Worm (Caenorhabditis elegans): ENCODE measurements around the gene ZK355.8.

The ZK355.8 gene

DNA sequence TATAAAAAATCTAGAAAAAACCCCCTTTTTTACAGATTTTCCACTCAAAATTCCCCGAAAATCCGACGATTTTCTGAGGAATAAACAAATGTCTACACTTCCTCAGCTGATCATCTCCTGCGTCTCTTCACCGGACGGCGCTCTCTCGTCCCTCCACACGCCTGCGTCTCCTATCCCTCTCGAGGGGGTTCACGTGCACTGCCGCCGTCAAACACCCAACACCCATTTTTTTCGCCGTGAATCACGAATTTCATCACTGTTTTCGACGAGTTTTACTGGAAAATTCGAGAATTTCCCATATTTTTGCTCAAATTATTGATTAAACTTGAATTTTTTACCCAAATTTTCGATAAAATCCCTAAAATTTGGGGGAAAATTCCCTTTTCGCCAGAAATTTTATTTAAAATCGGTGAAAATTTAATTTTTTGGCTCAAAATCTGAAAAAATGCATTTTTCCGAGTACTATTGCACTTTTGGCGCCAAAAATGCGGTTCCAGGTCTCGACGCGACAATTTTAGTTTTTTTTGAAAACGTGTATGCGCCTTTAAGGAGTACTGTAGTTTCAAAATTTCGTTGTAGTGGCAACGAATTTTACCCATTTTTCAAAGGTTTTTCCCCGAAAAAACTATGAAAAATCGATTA is 6.7 kb upstream of the ZK355.8 start (continued):
- peak; percentile 67 for TF ChIP-seq swsn-7 (tag; optimal IDR thresholded peaks at IDR 0.05)
- TF ChIP-seq nhr-11 (tag; optimal IDR thresholded peaks at IDR 0.05), result peak; percentile 24
- no peak for TF ChIP-seq ceh-63 (GFP tag; optimal IDR thresholded peaks at IDR 0.05)
- no peak for TF ChIP-seq unc-130 (tag; optimal IDR thresholded peaks at IDR 0.05)
- no peak for TF ChIP-seq lin-39 (tag; optimal IDR thresholded peaks at IDR 0.05)
- no peak for TF ChIP-seq unc-30 (tag; optimal IDR thresholded peaks at IDR 0.05)
- no peak for TF ChIP-seq fkh-10 (GFP tag; optimal IDR thresholded peaks at IDR 0.05)
- no peak for TF ChIP-seq zip-4 (GFP tag; optimal IDR thresholded peaks at IDR 0.05)
- TF ChIP-seq aly-2 (tag; optimal IDR thresholded peaks at IDR 0.05), result no peak
- no peak for TF ChIP-seq ets-5 (GFP tag; IDR thresholded peaks at IDR 0.05)
- no peak for TF ChIP-seq nhr-28 (tag; optimal IDR thresholded peaks at IDR 0.05)
- peak; percentile 22 to 52 (median 44) for TF ChIP-seq dpl-1 (GFP tag; optimal IDR thresholded peaks at IDR 0.05)
- TF ChIP-seq fkh-4 (tag; optimal IDR thresholded peaks at IDR 0.05; ENCODE audit: borderline replicate concordance), result no peak
- TF ChIP-seq unc-98 (GFP tag; IDR thresholded peaks at IDR 0.05), result 0 out of 2 replicates have a peak, but pooled peaks have one; percentile 34
- no peak for TF ChIP-seq aha-1 (tag; optimal IDR thresholded peaks at IDR 0.05)
- peak; percentile 85 for TF ChIP-seq lin-14 (GFP tag; optimal IDR thresholded peaks at IDR 0.05)
- TF ChIP-seq isw-1 (GFP tag; IDR thresholded peaks at IDR 0.05), result peak; percentile 32
- no peak for TF ChIP-seq pqm-1 (tag; optimal IDR thresholded peaks at IDR 0.05)
- TF ChIP-seq nhr-85 (tag), result peak; percentile 46
- TF ChIP-seq unc-86 (tag; optimal IDR thresholded peaks at IDR 0.05), result peak; percentile 34
- TF ChIP-seq efl-1 (optimal IDR thresholded peaks at IDR 0.05), result peak; percentile 74 to 86
- peak; percentile 62 to 92 for TF ChIP-seq efl-1 (GFP tag; optimal IDR thresholded peaks at IDR 0.05 in 1 of 2)
- no peak for TF ChIP-seq lin-15B (tag; optimal IDR thresholded peaks at IDR 0.05)
- TF ChIP-seq fos-1 (tag; optimal IDR thresholded peaks at IDR 0.05), result no peak
- TF ChIP-seq snpc-4 (tag; optimal IDR thresholded peaks at IDR 0.05), result peak; percentile 36
- no peak for TF ChIP-seq nhr-77 (tag; optimal IDR thresholded peaks at IDR 0.05)
- peak; percentile 45 to 62 for TF ChIP-seq lsy-2 (tag; optimal IDR thresholded peaks at IDR 0.05)
- TF ChIP-seq ama-1 (optimal IDR thresholded peaks at IDR 0.05), result no peak
- TF ChIP-seq rnt-1 (tag; optimal IDR thresholded peaks at IDR 0.05), result no peak
- no peak for TF ChIP-seq unc-62 (GFP tag; optimal IDR thresholded peaks at IDR 0.05)
- peak; percentile 79 for TF ChIP-seq nhr-71 (tag; optimal IDR thresholded peaks at IDR 0.05)
- no peak for TF ChIP-seq ceh-8 (GFP tag; optimal IDR thresholded peaks at IDR 0.05)
- no peak for TF ChIP-seq hlh-4 (tag; optimal IDR thresholded peaks at IDR 0.05)
- no peak for TF ChIP-seq nhr-76 (tag; optimal IDR thresholded peaks at IDR 0.05)
- no peak for TF ChIP-seq blmp-1 (tag; optimal IDR thresholded peaks at IDR 0.05)
- no peak for TF ChIP-seq mab-9 (GFP tag; IDR thresholded peaks at IDR 0.05)
- peak; percentile 80 for TF ChIP-seq skn-1 (tag; optimal IDR thresholded peaks at IDR 0.05)
- no peak for TF ChIP-seq nhr-84 (tag; optimal IDR thresholded peaks at IDR 0.05)
- TF ChIP-seq elt-2 (tag; optimal IDR thresholded peaks at IDR 0.05), result no peak
- no peak for TF ChIP-seq grh-1 (GFP tag; IDR thresholded peaks at IDR 0.05)
- TF ChIP-seq tlp-1 (tag; optimal IDR thresholded peaks at IDR 0.05), result no peak
- TF ChIP-seq lir-3 (tag; optimal IDR thresholded peaks at IDR 0.05; ENCODE audit: poor library complexity), result no peak
- TF ChIP-seq hpl-2 (GFP tag; optimal IDR thresholded peaks at IDR 0.05), result no peak
- TF ChIP-seq ceh-90 (tag; optimal IDR thresholded peaks at IDR 0.05), result no peak
- peak; percentile 51 for TF ChIP-seq xbp-1 (tag; optimal IDR thresholded peaks at IDR 0.05)
- TF ChIP-seq ztf-11 (tag; optimal IDR thresholded peaks at IDR 0.05), result no peak
- peak; percentile 60 to 68 for TF ChIP-seq lin-35 (GFP tag; optimal IDR thresholded peaks at IDR 0.05)
- TF ChIP-seq mep-1 (tag; optimal IDR thresholded peaks at IDR 0.05), result peak; percentile 72
- peak; percentile 13 for TF ChIP-seq C04F5.9 (tag; optimal IDR thresholded peaks at IDR 0.05)
- no peak for TF ChIP-seq C16A3.4 (tag; optimal IDR thresholded peaks at IDR 0.05)
- no peak for TF ChIP-seq ceh-88 (GFP tag; IDR thresholded peaks at IDR 0.05)
- no peak for TF ChIP-seq dsc-1 (tag; optimal IDR thresholded peaks at IDR 0.05)
- TF ChIP-seq jun-1 (tag; optimal IDR thresholded peaks at IDR 0.05), result peak; percentile 49
- TF ChIP-seq sox-4 (tag; optimal IDR thresholded peaks at IDR 0.05), result no peak

Measured in whole organism, L1 larva.